Worm (Caenorhabditis elegans): ENCODE results near the gene K09C4.2.

DNA sequence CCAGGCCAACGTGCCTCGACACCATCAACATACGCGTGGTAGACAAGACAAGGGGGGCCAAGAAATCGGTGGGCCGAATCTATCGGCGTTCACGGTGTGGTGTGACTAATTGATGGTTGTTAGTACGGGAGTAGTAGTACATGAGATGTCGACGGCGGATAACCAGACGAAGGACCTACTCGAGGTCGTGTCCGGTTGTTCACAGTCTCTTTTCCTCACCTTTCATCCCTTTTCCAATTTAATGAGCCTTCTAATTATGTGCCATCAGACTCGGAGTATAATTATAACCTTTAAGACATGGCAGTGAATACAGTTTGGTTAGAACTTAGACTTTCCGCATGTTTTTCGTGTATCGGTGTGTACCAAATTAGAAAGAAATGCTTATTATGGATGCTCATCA lies 14.4 kb downstream of the K09C4.2 start:
- no peak for TF ChIP-seq ets-7 (tag; optimal IDR thresholded peaks at IDR 0.05)
- no peak for TF ChIP-seq B0310.2 (tag; optimal IDR thresholded peaks at IDR 0.05)
- TF ChIP-seq ama-1 (optimal IDR thresholded peaks at IDR 0.05), result no peak

Measured in whole organism, early embryonic.